Fruit fly (Drosophila melanogaster): ENCODE results near the gene Gmd.

The Gmd gene

DNA sequence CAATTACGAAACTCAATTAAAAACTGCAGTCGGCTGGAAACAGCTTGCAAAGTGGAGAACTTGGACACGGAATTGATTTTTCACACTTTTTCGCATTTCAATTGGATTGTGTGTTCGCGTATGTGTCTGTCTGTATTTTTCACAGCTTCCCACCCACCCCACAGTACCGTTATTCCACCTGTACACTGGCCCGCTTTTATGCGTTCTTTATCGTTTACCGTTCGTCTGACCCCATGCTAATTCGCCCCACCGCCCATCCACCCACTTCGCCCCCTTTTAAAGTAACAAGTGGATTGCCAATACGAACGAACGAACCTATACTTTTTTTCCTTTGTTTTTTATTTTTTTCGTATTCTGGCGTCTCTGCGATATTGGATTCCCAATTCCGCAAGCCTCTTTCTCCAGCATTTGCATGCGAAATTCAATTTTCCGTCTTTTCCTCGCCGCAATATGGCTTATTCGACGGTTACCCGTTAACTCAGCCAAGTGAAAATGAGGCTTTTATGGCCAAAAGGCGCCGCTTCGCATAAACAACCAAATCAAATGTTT, 5.3 kb upstream of the Gmd start:
- TF ChIP-seq sens (GFP tag) (peak; percentile 61), Med (GFP tag) (peak; percentile 78), gem (tag; optimal IDR thresholded peaks at IDR 0.05) (no peak), CG9437 (GFP tag; optimal IDR thresholded peaks at IDR 0.05) (no peak), scrt (GFP tag; optimal IDR thresholded peaks at IDR 0.05) (peak; percentile 58), lov (optimal IDR thresholded peaks at IDR 0.05) (no peak), lov (GFP tag; IDR thresholded peaks at IDR 0.05) (0 out of 3 replicates have a peak, but pooled peaks have one; percentile 42), onecut (GFP tag; IDR thresholded peaks at IDR 0.05) (peak; percentile 60), Ets65A (GFP tag) (peak; percentile 88)

DNA sequence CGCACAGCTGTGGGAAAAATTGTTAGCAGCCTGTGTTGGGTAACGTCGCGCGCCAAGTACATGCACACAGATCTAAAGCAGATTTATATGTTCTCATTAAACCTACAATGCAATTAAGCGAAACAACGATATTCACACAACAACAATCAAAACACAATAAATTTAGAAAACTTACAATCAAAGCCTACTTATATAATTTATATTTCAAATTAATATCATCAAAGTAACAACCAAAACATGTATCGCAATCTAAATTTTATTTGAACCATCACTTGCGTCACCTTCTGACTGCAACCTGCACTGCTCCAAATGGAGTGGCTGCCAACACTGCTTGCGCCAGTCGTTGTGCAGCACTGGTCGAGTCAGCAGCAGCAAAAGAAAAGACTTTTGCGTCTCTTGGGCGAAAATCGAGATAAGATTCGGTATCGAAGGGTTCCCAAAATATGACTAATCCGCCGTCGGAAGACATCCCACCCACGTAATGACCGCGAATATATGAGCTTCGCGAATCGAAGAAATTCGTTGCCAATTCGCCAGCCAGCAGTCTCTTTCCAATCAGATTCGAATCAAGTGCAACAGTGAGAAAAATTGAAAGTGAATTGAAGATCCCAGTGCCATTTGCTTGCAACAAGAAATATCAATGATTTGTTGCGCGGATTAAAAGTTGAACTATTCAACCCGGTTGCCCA, 4.6 kb upstream of the Gmd start, which contains the start of the genes CG8892 and CG34126:
TSS of gene CG8892 (minus strand) at position 315 of the 689 bp plus-strand sequence.
TSS of gene CG34126 (plus strand) at position 337 of the 689 bp plus-strand sequence.
- TF ChIP-seq sr (GFP tag; IDR thresholded peaks at IDR 0.05) (peak; percentile 58; the same call in 2 of the 3 replicates), NC2β (GFP tag; optimal IDR thresholded peaks at IDR 0.05) (peak; percentile 95), gsb-n (tag; optimal IDR thresholded peaks at IDR 0.05) (peak; percentile 93), Side (GFP tag; optimal IDR thresholded peaks at IDR 0.05) (peak; percentile 93), CG12155 (GFP tag; optimal IDR thresholded peaks at IDR 0.05) (peak; percentile 97), lab (GFP tag; optimal IDR thresholded peaks at IDR 0.05) (peak; percentile 98), Asciz (GFP tag; optimal IDR thresholded peaks at IDR 0.05) (peak; percentile 93), Pdp1 (GFP tag; optimal IDR thresholded peaks at IDR 0.05) (peak; percentile 95 to 98), CG6175 (GFP tag; IDR thresholded peaks at IDR 0.05) (peak; percentile 92), CG17612 (GFP tag; IDR thresholded peaks at IDR 0.05) (peak; percentile 87), mld (GFP tag; IDR thresholded peaks at IDR 0.05; ENCODE audit: partially characterized antibody) (no peak), pita (GFP tag; optimal IDR thresholded peaks at IDR 0.05) (no peak), CG4282 (GFP tag; optimal IDR thresholded peaks at IDR 0.05) (peak; percentile 88), CG4424 (GFP tag; optimal IDR thresholded peaks at IDR 0.05) (peak; percentile 99), Chrac-16 (GFP tag; optimal IDR thresholded peaks at IDR 0.05) (peak; percentile 99), her (GFP tag; optimal IDR thresholded peaks at IDR 0.05) (peak; percentile 84), Ssrp (tag; optimal IDR thresholded peaks at IDR 0.05) (peak; percentile 97), dm (GFP tag; optimal IDR thresholded peaks at IDR 0.05) (peak; percentile 90), CG9437 (GFP tag; optimal IDR thresholded peaks at IDR 0.05) (peak; percentile 92), YL-1 (GFP tag; optimal IDR thresholded peaks at IDR 0.05) (peak; percentile 92), CG11560 (tag; IDR thresholded peaks at IDR 0.05) (peak; percentile 90), H2.0 (GFP tag; IDR thresholded peaks at IDR 0.05) (peak; percentile 92), Sry-β (GFP tag; optimal IDR thresholded peaks at IDR 0.05) (peak; percentile 81), caup (GFP tag; optimal IDR thresholded peaks at IDR 0.05; ENCODE audit: severe bottlenecking) (peak; percentile 96), Fer3 (tag; optimal IDR thresholded peaks at IDR 0.05) (peak; percentile 97), scrt (GFP tag; optimal IDR thresholded peaks at IDR 0.05) (peak; percentile 91), CG17328 (GFP tag; IDR thresholded peaks at IDR 0.05) (peak; percentile 92), fd102C (GFP tag; optimal IDR thresholded peaks at IDR 0.05) (peak; percentile 68), CG10565 (GFP tag; optimal IDR thresholded peaks at IDR 0.05) (peak; percentile 92), CG10321 (GFP tag; IDR thresholded peaks at IDR 0.05) (peak; percentile 69), Aef1 (GFP tag; IDR thresholded peaks at IDR 0.05) (peak; percentile 97), CG13296 (GFP tag; optimal IDR thresholded peaks at IDR 0.05) (peak; percentile 96), sqz (GFP tag; optimal IDR thresholded peaks at IDR 0.05) (peak; percentile 94), abd-A (tag; optimal IDR thresholded peaks at IDR 0.05) (peak; percentile 89), Hr78 (GFP tag; optimal IDR thresholded peaks at IDR 0.05) (peak in 1 of 2 experiments; percentile 75), CG8089 (GFP tag; optimal IDR thresholded peaks at IDR 0.05) (peak; percentile 95), Xrp1 (GFP tag; IDR thresholded peaks at IDR 0.05) (peak; percentile 98), CG2199 (GFP tag; IDR thresholded peaks at IDR 0.05) (peak; percentile 74; the same call in 1 of the 3 replicates), CG30403 (GFP tag; optimal IDR thresholded peaks at IDR 0.05) (peak; percentile 100), Poxn (GFP tag; IDR thresholded peaks at IDR 0.05) (peak; percentile 86)

Data from whole organism, embryonic.